Worm (Caenorhabditis elegans) whole organism, midembryonic: ENCODE data around the gene R05D3.12.

Experiments
- T22C8.4 ChIP-seq: fragments of 200-800 bp; sonication (Bioruptor generic); IDR thresholded peaks from 2 replicates; pipeline ENCODE4 v1.3.6; 2022; ENCODE audit warnings: missing genetic modification characterization, missing compliant biosample characterization
- cog-1 ChIP-seq: sonication (generic microtip); optimal IDR thresholded peaks from 2 replicates; lab custom pipeline; 2016; ENCODE audit warnings: missing genetic modification characterization, missing compliant biosample characterization
- flt-1 ChIP-seq: fragments of 200-800 bp; sonication (Bioruptor generic); IDR thresholded peaks from 2 replicates; pipeline ENCODE4 v1.3.6; 2022; ENCODE audit warnings: missing genetic modification characterization, missing compliant biosample characterization
- klf-2 ChIP-seq: fragments of 200-800 bp; sonication (Bioruptor generic); conservative IDR thresholded peaks from 2 replicates; pipeline ENCODE4 v1.3.6; 2022; ENCODE audit warnings: missing genetic modification reagents, missing genetic modification characterization, missing compliant biosample characterization
- med-1 ChIP-seq: sonication (generic microtip); optimal IDR thresholded peaks from 2 replicates; lab custom pipeline; 2017; ENCODE audit warnings: missing genetic modification characterization, mild to moderate bottlenecking, missing compliant biosample characterization, antibody characterized with exemption, missing genetic modification reagents; ENCODE audit not compliant: insufficient read depth
- ref-1 ChIP-seq: fragments of 200-800 bp; sonication (Bioruptor generic); conservative IDR thresholded peaks from 2 replicates; pipeline ENCODE4 v1.3.6; 2022; ENCODE audit warnings: missing genetic modification reagents, missing genetic modification characterization, missing compliant biosample characterization
- tab-1 ChIP-seq: fragments of 200-800 bp; sonication (Bioruptor generic); IDR thresholded peaks from 2 replicates; pipeline ENCODE4 v1.3.6; 2022; ENCODE audit warnings: missing genetic modification characterization, missing compliant biosample characterization
- ztf-23 ChIP-seq: fragments of 200-800 bp; sonication (Bioruptor generic); IDR thresholded peaks from 2 replicates; pipeline ENCODE4 v1.3.6; 2022; ENCODE audit warnings: missing genetic modification reagents, missing genetic modification characterization, missing compliant biosample characterization
- ztf-29 ChIP-seq: fragments of 200-800 bp; sonication (Bioruptor generic); IDR thresholded peaks from 2 replicates; pipeline ENCODE4 v1.3.6; 2022; ENCODE audit warnings: missing genetic modification reagents, missing genetic modification characterization, missing compliant biosample characterization

R05D3.12 gene

ce11 chrIII:8358213-8358672 is 22.5 kb upstream of the R05D3.12 start, which contains the start of the genes R05D3.8 and rfp-1:
Gene R05D3.8, minus strand, starts transcription at chrIII:8358327.
Gene rfp-1, plus strand, starts transcription at chrIII:8358622.
- TF ChIP-seq T22C8.4 (GFP tag; lab: Robert Waterston, UW) (no peak), cog-1 (tag; lab: Kevin White, UChicago) (peak; percentile 9), ztf-29 (GFP tag; lab: Robert Waterston, UW) (no peak), flt-1 (GFP tag; lab: Robert Waterston, UW) (no peak)

- TF ChIP-seq ref-1 (no peak), ztf-23 (GFP tag; lab: Robert Waterston, UW) (no peak)
These were observed 17.3 kb upstream of the R05D3.12 start, which contains the start of gene R05D3.3 for ce11 chrIII:8363253-8364061. Gene R05D3.3, plus strand, starts transcription at chrIII:8364011.

ce11 chrIII:8368619-8369018 is 12.1 kb upstream of the R05D3.12 start, which contains the start of gene R05D3.9:
Gene R05D3.9, minus strand, starts transcription at chrIII:8368719.
- TF ChIP-seq T22C8.4 (GFP tag; lab: Robert Waterston, UW) (no peak), tab-1 (GFP tag; lab: Robert Waterston, UW) (no peak), med-1 (GFP tag; lab: Kevin White, UChicago) (no peak), ref-1 (no peak), ztf-23 (GFP tag; lab: Robert Waterston, UW) (no peak), flt-1 (GFP tag; lab: Robert Waterston, UW) (no peak), ztf-29 (GFP tag; lab: Robert Waterston, UW) (no peak)

ce11 chrIII:8369172-8369571 is 11.6 kb upstream of the R05D3.12 start:
- TF ChIP-seq ztf-23 (GFP tag; lab: Robert Waterston, UW) (no peak), med-1 (GFP tag; lab: Kevin White, UChicago) (no peak), ztf-29 (GFP tag; lab: Robert Waterston, UW) (no peak), T22C8.4 (GFP tag; lab: Robert Waterston, UW) (no peak), klf-2 (no peak), ref-1 (no peak), tab-1 (GFP tag; lab: Robert Waterston, UW) (no peak), flt-1 (GFP tag; lab: Robert Waterston, UW) (no peak), cog-1 (tag; lab: Kevin White, UChicago) (no peak)

- no peak for TF ChIP-seq T22C8.4 (GFP tag; lab: Robert Waterston, UW)
- TF ChIP-seq klf-2, result no peak
- TF ChIP-seq tab-1 (GFP tag; lab: Robert Waterston, UW), result no peak
- no peak for TF ChIP-seq cog-1 (tag; lab: Kevin White, UChicago)
- TF ChIP-seq ztf-23 (GFP tag; lab: Robert Waterston, UW), result no peak
- TF ChIP-seq ref-1, result no peak
- no peak for TF ChIP-seq ztf-29 (GFP tag; lab: Robert Waterston, UW)
- TF ChIP-seq med-1 (GFP tag; lab: Kevin White, UChicago), result no peak
- TF ChIP-seq flt-1 (GFP tag; lab: Robert Waterston, UW), result no peak
These were observed 10.6 kb upstream of the R05D3.12 start for ce11 chrIII:8370188-8370587.

- no peak for TF ChIP-seq ref-1
These were observed 9.9 kb upstream of the R05D3.12 start for ce11 chrIII:8370846-8371257.

- TF ChIP-seq tab-1 (GFP tag; lab: Robert Waterston, UW) (no peak), ztf-29 (GFP tag; lab: Robert Waterston, UW) (no peak), med-1 (GFP tag; lab: Kevin White, UChicago) (no peak), klf-2 (no peak), cog-1 (tag; lab: Kevin White, UChicago) (no peak), ref-1 (no peak), T22C8.4 (GFP tag; lab: Robert Waterston, UW) (no peak), ztf-23 (GFP tag; lab: Robert Waterston, UW) (no peak), flt-1 (GFP tag; lab: Robert Waterston, UW) (no peak)
These were observed 9.0 kb upstream of the R05D3.12 start, which contains the start of gene lmbr-1 for ce11 chrIII:8371595-8372305. Gene lmbr-1, plus strand, starts transcription at chrIII:8372255.

ce11 chrIII:8375000-8375399 is 5.7 kb upstream of the R05D3.12 start, which contains the start of gene met-2:
Gene met-2, plus strand, starts transcription at chrIII:8375300.
- TF ChIP-seq T22C8.4 (GFP tag; lab: Robert Waterston, UW) (no peak), ztf-23 (GFP tag; lab: Robert Waterston, UW) (no peak), med-1 (GFP tag; lab: Kevin White, UChicago) (no peak), ref-1 (no peak), klf-2 (no peak), ztf-29 (GFP tag; lab: Robert Waterston, UW) (no peak), cog-1 (tag; lab: Kevin White, UChicago) (no peak)

ce11 chrIII:8389539-8389938 is 8.8 kb downstream of the R05D3.12 start, which contains the start of gene ZK353.4:
Gene ZK353.4, minus strand, starts transcription at chrIII:8389639.
- TF ChIP-seq ztf-23 (GFP tag; lab: Robert Waterston, UW), result no peak

- TF ChIP-seq tab-1 (GFP tag; lab: Robert Waterston, UW) (no peak), ztf-29 (GFP tag; lab: Robert Waterston, UW) (no peak), ztf-23 (GFP tag; lab: Robert Waterston, UW) (no peak), cog-1 (tag; lab: Kevin White, UChicago) (no peak), ref-1 (no peak)
These were observed 11.6 kb downstream of the R05D3.12 start for ce11 chrIII:8392307-8392706.
